Fruit fly (Drosophila melanogaster) whole organism, embryonic: ENCODE data around the gene alpha-PheRS.

Experiments used
- Aef1 ChIP-seq: fragments of 200-800 bp; sonication (Bioruptor generic); IDR thresholded peaks from 3 replicates; pipeline ENCODE4 v1.3.6; 2022; ENCODE audit warnings: missing biosample characterization, missing genetic modification characterization
- Atf3 ChIP-seq: fragments of 200-800 bp; sonication (Bioruptor generic); optimal IDR thresholded peaks from 3 replicates; lab custom pipeline; 2016; ENCODE audit warnings: missing biosample characterization, missing genetic modification characterization
- B-H2 ChIP-seq: fragments of 200-800 bp; sonication (Bioruptor generic); optimal IDR thresholded peaks from 2 replicates; lab custom pipeline; 2018; ENCODE audit warnings: missing biosample characterization, mild to moderate bottlenecking, missing genetic modification characterization
- Bdp1 ChIP-seq: fragments of 200-800 bp; sonication (Bioruptor generic); optimal IDR thresholded peaks from 3 replicates; lab custom pipeline; 2016; ENCODE audit warnings: missing biosample characterization, missing genetic modification characterization
- CG11093 ChIP-seq: fragments of 200-800 bp; sonication (Bioruptor generic); IDR thresholded peaks from 3 replicates; pipeline ENCODE4 v1.3.6; 2022; ENCODE audit warnings: missing biosample characterization, missing genetic modification characterization
- CG11247 ChIP-seq: fragments of 200-800 bp; sonication (Bioruptor generic); IDR thresholded peaks from 2 replicates; pipeline ENCODE4 v1.3.6; 2022; ENCODE audit warnings: missing biosample characterization, missing genetic modification characterization
- CG11398 ChIP-seq: fragments of 200-800 bp; sonication (Bioruptor generic); optimal IDR thresholded peaks from 2 replicates; lab custom pipeline; 2016; ENCODE audit warnings: missing biosample characterization, missing genetic modification characterization
- CG12155 ChIP-seq: fragments of 200-800 bp; sonication (Bioruptor generic); optimal IDR thresholded peaks from 3 replicates; lab custom pipeline; 2016; ENCODE audit warnings: missing biosample characterization, missing genetic modification characterization
- CG15269 ChIP-seq: fragments of 200-800 bp; sonication (Bioruptor generic); optimal IDR thresholded peaks from 2 replicates; lab custom pipeline; 2018; ENCODE audit warnings: missing biosample characterization, mild to moderate bottlenecking, missing genetic modification characterization, moderate library complexity
- CG2202 ChIP-seq: fragments of 200-800 bp; sonication (Bioruptor generic); optimal IDR thresholded peaks from 2 replicates; lab custom pipeline; 2018; ENCODE audit warnings: missing biosample characterization, mild to moderate bottlenecking, missing genetic modification characterization
- CG32772 ChIP-seq: fragments of 200-800 bp; sonication (Bioruptor generic); IDR thresholded peaks from 2 replicates; pipeline ENCODE4 v1.3.6; 2022; ENCODE audit warnings: missing biosample characterization, missing genetic modification characterization
- CG33213 ChIP-seq: fragments of 200-800 bp; sonication (Bioruptor generic); optimal IDR thresholded peaks from 3 replicates; lab custom pipeline; 2016; ENCODE audit warnings: missing biosample characterization, missing genetic modification characterization
- CG3407 ChIP-seq: fragments of 200-800 bp; sonication (Bioruptor generic); optimal IDR thresholded peaks from 2 replicates; lab custom pipeline; 2018; ENCODE audit warnings: missing biosample characterization, mild to moderate bottlenecking, missing genetic modification characterization
- CG3838 ChIP-seq: fragments of 200-800 bp; sonication (Bioruptor generic); optimal IDR thresholded peaks from 3 replicates; lab custom pipeline; 2016; ENCODE audit warnings: missing biosample characterization, missing genetic modification characterization
- CG4707 ChIP-seq: fragments of 200-800 bp; sonication (Bioruptor generic); optimal IDR thresholded peaks from 2 replicates; lab custom pipeline; 2018; ENCODE audit warnings: missing biosample characterization, mild to moderate bottlenecking, missing genetic modification characterization, moderate library complexity
- CG7357 ChIP-seq: fragments of 200-800 bp; sonication (Bioruptor generic); IDR thresholded peaks from 3 replicates; pipeline ENCODE4 v1.3.6; 2022; ENCODE audit warnings: missing biosample characterization, missing genetic modification characterization
- CG9876 ChIP-seq: fragments of 200-800 bp; sonication (Bioruptor generic); optimal IDR thresholded peaks from 2 replicates; lab custom pipeline; 2016; ENCODE audit warnings: missing biosample characterization, missing genetic modification characterization
- D19A ChIP-seq: fragments of 200-800 bp; optimal IDR thresholded peaks from 3 replicates; lab custom pipeline; 2019; ENCODE audit warnings: missing biosample characterization, mild to moderate bottlenecking, missing genetic modification characterization, moderate library complexity
- Doc2 ChIP-seq: fragments of 200-800 bp; sonication (Bioruptor generic); IDR thresholded peaks from 2 replicates; pipeline ENCODE4 v1.3.6; 2022; ENCODE audit warnings: missing biosample characterization, missing genetic modification characterization
- Dref ChIP-seq: fragments of 200-800 bp; sonication (Bioruptor generic); IDR thresholded peaks from 2 replicates; pipeline ENCODE4 v1.3.6; 2022; ENCODE audit warnings: missing biosample characterization, missing genetic modification characterization
- Elba2 ChIP-seq: fragments of 200-800 bp; sonication (Bioruptor generic); optimal IDR thresholded peaks from 3 replicates; lab custom pipeline; 2016; ENCODE audit warnings: missing biosample characterization, missing genetic modification characterization
- Fer3 ChIP-seq: fragments of 200-800 bp; sonication (Bioruptor generic); optimal IDR thresholded peaks from 2 replicates; lab custom pipeline; 2018; ENCODE audit warnings: missing biosample characterization, mild to moderate bottlenecking, missing genetic modification characterization, moderate library complexity
- HLH3B ChIP-seq: fragments of 200-800 bp; sonication (Bioruptor generic); IDR thresholded peaks from 2 replicates; pipeline ENCODE4 v1.3.6; 2022; ENCODE audit warnings: missing biosample characterization, missing genetic modification characterization
- HLH4C ChIP-seq: fragments of 200-800 bp; sonication (Bioruptor generic); IDR thresholded peaks from 3 replicates; pipeline ENCODE4 v1.3.6; 2022; ENCODE audit warnings: missing biosample characterization, missing genetic modification characterization; ENCODE audit not compliant: partially characterized antibody
- MESR4 ChIP-seq: fragments of 200-800 bp; sonication (Bioruptor generic); optimal IDR thresholded peaks from 2 replicates; lab custom pipeline; 2018; ENCODE audit warnings: missing biosample characterization, mild to moderate bottlenecking, missing genetic modification characterization, moderate library complexity
- NK7.1 ChIP-seq: fragments of 200-800 bp; sonication (Bioruptor generic); optimal IDR thresholded peaks from 3 replicates; lab custom pipeline; 2016; ENCODE audit warnings: missing biosample characterization, missing genetic modification characterization
- NfI ChIP-seq: fragments of 200-800 bp; sonication (Bioruptor generic); optimal IDR thresholded peaks from 3 replicates; lab custom pipeline; 2018; ENCODE audit warnings: missing biosample characterization, mild to moderate bottlenecking, missing genetic modification characterization, moderate library complexity
- Optix ChIP-seq: fragments of 200-800 bp; sonication (Bioruptor generic); IDR thresholded peaks from 3 replicates; pipeline ENCODE4 v1.3.6; 2022; ENCODE audit warnings: missing biosample characterization, missing genetic modification characterization
- YL-1 ChIP-seq: fragments of 200-800 bp; sonication (Bioruptor generic); optimal IDR thresholded peaks from 3 replicates; lab custom pipeline; 2017; ENCODE audit warnings: missing biosample characterization, mild to moderate bottlenecking, missing genetic modification characterization
- amos ChIP-seq: fragments of 200-800 bp; sonication (Bioruptor generic); IDR thresholded peaks from 2 replicates; pipeline ENCODE4 v1.3.6; 2022; ENCODE audit warnings: missing biosample characterization, missing genetic modification characterization; ENCODE audit not compliant: partially characterized antibody
- bcd ChIP-seq: fragments of 200-800 bp; sonication (Bioruptor generic); optimal IDR thresholded peaks from 2 replicates; lab custom pipeline; 2017; ENCODE audit warnings: missing biosample characterization, mild to moderate bottlenecking, missing genetic modification characterization
- cad ChIP-seq: fragments of >200 bp; optimal IDR thresholded peaks from 2 replicates; lab custom pipeline; 2017; ENCODE audit warnings: missing biosample characterization, missing genetic modification characterization
- chinmo ChIP-seq: fragments of 200-800 bp; sonication (Bioruptor generic); IDR thresholded peaks from 4 replicates; pipeline ENCODE4 v1.3.6; 2022; ENCODE audit warnings: missing biosample characterization, missing genetic modification characterization; ENCODE audit not compliant: partially characterized antibody
- dm ChIP-seq: fragments of 200-800 bp; sonication (Bioruptor generic); optimal IDR thresholded peaks from 3 replicates; lab custom pipeline; 2016; ENCODE audit warnings: missing biosample characterization, missing genetic modification characterization
- gsb ChIP-seq: fragments of 200-800 bp; sonication (Bioruptor generic); IDR thresholded peaks from 2 replicates; pipeline ENCODE4 v1.3.6; 2022; ENCODE audit warnings: missing biosample characterization, missing genetic modification characterization
- kay ChIP-seq: fragments of 200-800 bp; sonication (Bioruptor generic); optimal IDR thresholded peaks from 2 replicates; lab custom pipeline; 2016; ENCODE audit warnings: missing biosample characterization, missing genetic modification characterization
- nerfin-1 ChIP-seq: fragments of 200-800 bp; sonication (Bioruptor generic); optimal IDR thresholded peaks from 3 replicates; lab custom pipeline; 2019; ENCODE audit warnings: missing biosample characterization, mild to moderate bottlenecking, missing genetic modification characterization, moderate library complexity
- nmo ChIP-seq: fragments of 200-800 bp; sonication (Bioruptor generic); optimal IDR thresholded peaks from 2 replicates; lab custom pipeline; 2018; ENCODE audit warnings: missing biosample characterization, mild to moderate bottlenecking, missing genetic modification characterization, moderate library complexity
- org-1 ChIP-seq: fragments of 200-800 bp; sonication (Bioruptor generic); optimal IDR thresholded peaks from 2 replicates; lab custom pipeline; 2017; ENCODE audit warnings: missing biosample characterization, missing genetic modification characterization
- pan ChIP-seq, 4 experiments: fragments of >200 bp in 3 of 4; fragments of 200-800 bp in 1 of 4; sonication (Bioruptor generic) in 1 of 4; optimal IDR thresholded peaks in 3 of 4; IDR thresholded peaks in 1 of 4; 2 replicates each; pipeline versions ENCODE4 v1.3.6 to Lab custom; 2017 to 2022; ENCODE audit warnings: missing biosample characterization in 2 of 4, missing genetic modification characterization in 2 of 4, mixed read lengths in 1 of 4
- pita ChIP-seq: fragments of 200-800 bp; sonication (Bioruptor generic); optimal IDR thresholded peaks from 2 replicates; lab custom pipeline; 2017; ENCODE audit warnings: missing biosample characterization, mild to moderate bottlenecking, missing genetic modification characterization
- pzg ChIP-seq: fragments of 200-800 bp; sonication (Bioruptor generic); optimal IDR thresholded peaks from 3 replicates; lab custom pipeline; 2018; ENCODE audit warnings: missing biosample characterization, mild to moderate bottlenecking, missing genetic modification characterization, moderate library complexity
- ranshi ChIP-seq: fragments of 200-800 bp; sonication (Bioruptor generic); IDR thresholded peaks from 2 replicates; pipeline ENCODE4 v1.3.6; 2022; ENCODE audit warnings: missing biosample characterization, missing genetic modification characterization
- row ChIP-seq: fragments of 200-800 bp; sonication (Bioruptor generic); IDR thresholded peaks from 3 replicates; pipeline ENCODE4 v1.3.6; 2022; ENCODE audit warnings: missing biosample characterization, missing genetic modification characterization
- seq ChIP-seq: fragments of 200-800 bp; sonication (Bioruptor generic); IDR thresholded peaks from 2 replicates; pipeline ENCODE4 v1.3.6; 2022; ENCODE audit warnings: missing biosample characterization, missing genetic modification characterization
- stc ChIP-seq: fragments of 200-800 bp; sonication (Bioruptor generic); IDR thresholded peaks from 2 replicates; pipeline ENCODE4 v1.3.6; 2022; ENCODE audit warnings: missing biosample characterization, missing genetic modification characterization
- stwl ChIP-seq: fragments of 200-800 bp; sonication (Bioruptor generic); optimal IDR thresholded peaks from 3 replicates; lab custom pipeline; 2018; ENCODE audit warnings: missing biosample characterization, mild to moderate bottlenecking, missing genetic modification characterization, moderate library complexity
- tap ChIP-seq: fragments of 200-800 bp; optimal IDR thresholded peaks from 3 replicates; lab custom pipeline; 2019; ENCODE audit warnings: missing biosample characterization, mild to moderate bottlenecking, missing genetic modification characterization, moderate library complexity
- tin ChIP-seq: fragments of 200-800 bp; sonication (Bioruptor generic); optimal IDR thresholded peaks from 3 replicates; lab custom pipeline; 2016; ENCODE audit warnings: missing biosample characterization, missing genetic modification characterization
- ttk ChIP-seq: fragments of 200-800 bp; sonication (Bioruptor generic); IDR thresholded peaks from 2 replicates; pipeline ENCODE4 v2.1.2; 2022; ENCODE audit warnings: missing biosample characterization, missing genetic modification characterization
- vfl ChIP-seq: fragments of 200-800 bp; sonication (Bioruptor generic); optimal IDR thresholded peaks from 2 replicates; lab custom pipeline; 2016; ENCODE audit warnings: missing biosample characterization, missing genetic modification characterization
- wdn ChIP-seq: fragments of 200-800 bp; sonication (Bioruptor generic); IDR thresholded peaks from 2 replicates; pipeline ENCODE4 v1.3.6; 2022; ENCODE audit warnings: missing biosample characterization, missing genetic modification characterization

Gene alpha-PheRS

dm6 chrX:8177030-8177349, 31.6 kb upstream of the alpha-PheRS start, which contains the start of gene slpr (continued):
- TF ChIP-seq CG2202 (no peak), Dref (GFP tag; lab: Robert Waterston, UW) (peak; percentile 53), CG15269 (no peak), pan (optimal IDR thresholded peaks at IDR 0.05; lab: Kevin White, UChicago) (no peak), pan (GFP tag; optimal IDR thresholded peaks at IDR 0.05 in 1 of 2, IDR thresholded peaks at IDR 0.05 in 1 of 2) (no peak), nerfin-1 (tag; lab: Kevin White, UChicago) (no peak), CG11247 (GFP tag; lab: Robert Waterston, UW) (no peak), CG3407 (GFP tag; lab: Kevin White, UChicago) (no peak), cad (no peak), bcd (GFP tag; lab: Kevin White, UChicago) (no peak), pita (GFP tag; lab: Kevin White, UChicago) (no peak), B-H2 (GFP tag; lab: Kevin White, UChicago) (no peak), CG32772 (no peak), CG33213 (GFP tag; lab: Kevin White, UChicago) (peak; percentile 3), CG11093 (GFP tag; lab: Robert Waterston, UW) (no peak), chinmo (0 out of 4 replicates have a peak, but pooled peaks have one; percentile 8), CG12155 (no peak), stwl (peak; percentile 48), ranshi (GFP tag; lab: Robert Waterston, UW) (no peak), D19A (no peak), Atf3 (GFP tag; lab: Kevin White, UChicago) (no peak), Bdp1 (GFP tag; lab: Kevin White, UChicago) (no peak), gsb (GFP tag; lab: Robert Waterston, UW) (no peak), CG4707 (GFP tag; lab: Kevin White, UChicago) (no peak), Doc2 (no peak), HLH4C (GFP tag; lab: Robert Waterston, UW) (no peak; the same call in 2 of the 3 replicates), dm (GFP tag; lab: Kevin White, UChicago) (no peak), Optix (GFP tag; lab: Robert Waterston, UW) (no peak), ttk (GFP tag; lab: Robert Waterston, UW) (no peak), seq (GFP tag; lab: Robert Waterston, UW) (no peak), kay (GFP tag; lab: Kevin White, UChicago) (no peak), MESR4 (GFP tag; lab: Kevin White, UChicago) (peak; percentile 6), nmo (GFP tag; lab: Kevin White, UChicago) (peak; percentile 23), pzg (GFP tag; lab: Kevin White, UChicago) (peak; percentile 69), HLH3B (GFP tag; lab: Robert Waterston, UW) (no peak), stc (GFP tag; lab: Robert Waterston, UW) (no peak), tin (GFP tag; lab: Kevin White, UChicago) (no peak), CG3838 (GFP tag; lab: Kevin White, UChicago) (no peak)

- no peak for TF ChIP-seq tap (tag; lab: Kevin White, UChicago)
- TF ChIP-seq row = 0 out of 3 replicates have a peak, but pooled peaks have one; percentile 19
- no peak for TF ChIP-seq CG9876
- TF ChIP-seq CG11398 (GFP tag; lab: Kevin White, UChicago) = no peak
- TF ChIP-seq org-1 (GFP tag; lab: Kevin White, UChicago) = no peak
- peak; percentile 41; the same call in 2 of the 3 replicates for TF ChIP-seq Aef1
- TF ChIP-seq Fer3 (tag; lab: Kevin White, UChicago) = no peak
- peak; percentile 45; the same call in 1 of the 2 replicates for TF ChIP-seq amos
- TF ChIP-seq wdn (GFP tag; lab: Robert Waterston, UW) = no peak
- TF ChIP-seq NfI (GFP tag; lab: Kevin White, UChicago) = no peak
- TF ChIP-seq YL-1 (GFP tag; lab: Kevin White, UChicago) = peak; percentile 29
- peak; percentile 79 for TF ChIP-seq MESR4 (GFP tag; lab: Kevin White, UChicago)
- peak; percentile 16 for TF ChIP-seq Elba2 (GFP tag; lab: Kevin White, UChicago)
- TF ChIP-seq CG7357 = no peak
- TF ChIP-seq vfl = no peak
- TF ChIP-seq NK7.1 (GFP tag; lab: Kevin White, UChicago) = no peak
Measured at dm6 chrX:8176291-8177029, 31.1 kb upstream of the alpha-PheRS start.
